Fruit fly (Drosophila melanogaster) whole organism, prepupa: ENCODE data around the gene Dyro.

Experiments
- Blimp-1 ChIP-seq: fragments of 200-800 bp; sonication (Bioruptor generic); optimal IDR thresholded peaks from 3 replicates; lab custom pipeline; 2017; ENCODE audit warnings: missing biosample characterization, missing genetic modification characterization, mild to moderate bottlenecking, moderate library complexity, missing genetic modification reagents
- CG10669 ChIP-seq: fragments of 200-800 bp; sonication (Bioruptor generic); optimal IDR thresholded peaks from 3 replicates; lab custom pipeline; 2018; ENCODE audit warnings: missing biosample characterization, mild to moderate bottlenecking, missing genetic modification characterization, moderate library complexity
- CG11294 ChIP-seq: fragments of 200-800 bp; sonication (Bioruptor generic); IDR thresholded peaks from 2 replicates; pipeline ENCODE4 v1.3.6; 2022; ENCODE audit warnings: missing biosample characterization, missing genetic modification characterization
- CG11762 ChIP-seq: fragments of 200-800 bp; sonication (Bioruptor generic); optimal IDR thresholded peaks from 3 replicates; lab custom pipeline; 2016; ENCODE audit warnings: missing biosample characterization, missing genetic modification characterization; ENCODE audit not compliant: insufficient read depth
- CG15336 ChIP-seq: fragments of 200-800 bp; sonication (Bioruptor generic); IDR thresholded peaks from 2 replicates; pipeline ENCODE4 v1.3.6; 2022; ENCODE audit warnings: missing biosample characterization, missing genetic modification characterization
- CG1621 ChIP-seq: fragments of 200-800 bp; sonication (Bioruptor generic); optimal IDR thresholded peaks from 3 replicates; lab custom pipeline; 2018; ENCODE audit warnings: missing biosample characterization, mild to moderate bottlenecking, missing genetic modification characterization
- CG16779 ChIP-seq: fragments of 200-800 bp; sonication (Bioruptor generic); optimal IDR thresholded peaks from 3 replicates; lab custom pipeline; 2017; ENCODE audit warnings: missing biosample characterization, mild to moderate bottlenecking, missing genetic modification characterization
- CG31627 ChIP-seq: fragments of 200-800 bp; sonication (Bioruptor generic); optimal IDR thresholded peaks from 3 replicates; lab custom pipeline; 2016; ENCODE audit warnings: missing biosample characterization, missing genetic modification characterization
- CG32006 ChIP-seq: fragments of 200-800 bp; sonication (Bioruptor generic); optimal IDR thresholded peaks from 3 replicates; lab custom pipeline; 2017; ENCODE audit warnings: missing biosample characterization, mild to moderate bottlenecking, missing genetic modification characterization
- CG34406 ChIP-seq: fragments of 200-800 bp; sonication (Bioruptor generic); optimal IDR thresholded peaks from 3 replicates; lab custom pipeline; 2016; ENCODE audit warnings: missing biosample characterization, missing genetic modification characterization
- CG3919 ChIP-seq: fragments of 200-800 bp; sonication (Bioruptor generic); optimal IDR thresholded peaks from 3 replicates; lab custom pipeline; 2016; ENCODE audit warnings: missing biosample characterization, missing genetic modification characterization
- CG6276 ChIP-seq: fragments of 200-800 bp; sonication (Bioruptor generic); optimal IDR thresholded peaks from 2 replicates; lab custom pipeline; 2017; ENCODE audit warnings: missing biosample characterization, mild to moderate bottlenecking, missing genetic modification characterization
- CG6792 ChIP-seq: fragments of 200-800 bp; sonication (Bioruptor generic); optimal IDR thresholded peaks from 3 replicates; lab custom pipeline; 2016; ENCODE audit warnings: missing biosample characterization, missing genetic modification characterization
- CG6854 ChIP-seq: fragments of 200-800 bp; sonication (Bioruptor generic); optimal IDR thresholded peaks from 2 replicates; lab custom pipeline; 2017; ENCODE audit warnings: missing biosample characterization, mild to moderate bottlenecking, missing genetic modification characterization
- CG7368 ChIP-seq: fragments of 200-800 bp; sonication (Bioruptor generic); optimal IDR thresholded peaks from 3 replicates; lab custom pipeline; 2016; ENCODE audit warnings: missing biosample characterization, missing genetic modification characterization
- CG8119 ChIP-seq: fragments of 200-800 bp; sonication (Bioruptor generic); IDR thresholded peaks from 3 replicates; pipeline ENCODE4 v1.3.6; 2022; ENCODE audit warnings: missing biosample characterization, missing genetic modification characterization
- CG8319 ChIP-seq: fragments of 200-800 bp; sonication (Bioruptor generic); optimal IDR thresholded peaks from 3 replicates; lab custom pipeline; 2016; ENCODE audit warnings: missing biosample characterization, missing genetic modification characterization
- CG9139 ChIP-seq: fragments of 200-800 bp; sonication (Bioruptor generic); optimal IDR thresholded peaks from 3 replicates; lab custom pipeline; 2017; ENCODE audit warnings: missing biosample characterization, mild to moderate bottlenecking, missing genetic modification characterization
- Eip75B ChIP-seq: fragments of 200-800 bp; sonication (Bioruptor generic); optimal IDR thresholded peaks from 3 replicates; lab custom pipeline; 2016; ENCODE audit warnings: missing biosample characterization, missing genetic modification characterization
- Eip93F ChIP-seq: fragments of 200-800 bp; sonication (Bioruptor generic); optimal IDR thresholded peaks from 2 replicates; lab custom pipeline; 2016; ENCODE audit warnings: missing biosample characterization, mild to moderate bottlenecking, missing genetic modification characterization
- Ets21C ChIP-seq: fragments of 200-800 bp; sonication (Bioruptor generic); optimal IDR thresholded peaks from 3 replicates; lab custom pipeline; 2016; ENCODE audit warnings: missing biosample characterization, missing genetic modification characterization
- Ets96B ChIP-seq: fragments of 200-800 bp; optimal IDR thresholded peaks from 2 replicates; lab custom pipeline; 2019; ENCODE audit warnings: missing biosample characterization, mild to moderate bottlenecking, missing genetic modification characterization, moderate library complexity
- Gug ChIP-seq: fragments of 200-800 bp; sonication (Bioruptor generic); IDR thresholded peaks from 2 replicates; pipeline ENCODE4 v1.3.6; 2022; ENCODE audit warnings: missing biosample characterization, missing genetic modification characterization
- Hr38 ChIP-seq: sonication (Bioruptor generic); optimal IDR thresholded peaks from 2 replicates; lab custom pipeline; 2016; ENCODE audit warnings: missing biosample characterization, missing genetic modification characterization
- Hr4 ChIP-seq: fragments of 200-800 bp; sonication (Bioruptor generic); optimal IDR thresholded peaks from 3 replicates; lab custom pipeline; 2016; ENCODE audit warnings: missing biosample characterization, missing genetic modification characterization
- Met ChIP-seq: fragments of 200-800 bp; sonication (Bioruptor generic); optimal IDR thresholded peaks from 3 replicates; lab custom pipeline; 2016; ENCODE audit warnings: missing biosample characterization, missing genetic modification characterization
- OdsH ChIP-seq: fragments of 200-800 bp; sonication (Bioruptor generic); optimal IDR thresholded peaks from 3 replicates; lab custom pipeline; 2016; ENCODE audit warnings: missing biosample characterization, missing genetic modification characterization
- Smox ChIP-seq: fragments of 200-800 bp; sonication (Bioruptor generic); optimal IDR thresholded peaks from 3 replicates; lab custom pipeline; 2016; ENCODE audit warnings: missing biosample characterization, missing genetic modification characterization
- Sox102F ChIP-seq: fragments of 200-800 bp; sonication (Bioruptor generic); optimal IDR thresholded peaks from 2 replicates; lab custom pipeline; 2016; ENCODE audit warnings: missing biosample characterization, mild to moderate bottlenecking, missing genetic modification characterization
- Sox15 ChIP-seq: fragments of 200-800 bp; sonication (Bioruptor generic); optimal IDR thresholded peaks from 3 replicates; lab custom pipeline; 2016; ENCODE audit warnings: missing biosample characterization, missing genetic modification characterization
- achi ChIP-seq: fragments of 200-800 bp; sonication (Bioruptor generic); optimal IDR thresholded peaks from 3 replicates; lab custom pipeline; 2016; ENCODE audit warnings: missing biosample characterization, missing genetic modification characterization
- dsx ChIP-seq: fragments of 200-800 bp; optimal IDR thresholded peaks from 3 replicates; lab custom pipeline; 2019; ENCODE audit warnings: missing biosample characterization, mild to moderate bottlenecking, missing genetic modification characterization, moderate library complexity; ENCODE audit not compliant: poor library complexity, severe bottlenecking
- eg ChIP-seq: fragments of 200-800 bp; sonication (Bioruptor generic); IDR thresholded peaks from 3 replicates; pipeline ENCODE4 v1.3.6; 2022; ENCODE audit warnings: missing biosample characterization, missing genetic modification characterization
- esn ChIP-seq: fragments of 200-800 bp; sonication (Bioruptor generic); optimal IDR thresholded peaks from 2 replicates; lab custom pipeline; 2016; ENCODE audit warnings: missing biosample characterization, mild to moderate bottlenecking, missing genetic modification characterization, moderate library complexity
- fd59A ChIP-seq: fragments of 200-800 bp; sonication (Bioruptor generic); optimal IDR thresholded peaks from 2 replicates; lab custom pipeline; 2017; ENCODE audit warnings: missing biosample characterization, mild to moderate bottlenecking, missing genetic modification characterization, missing genetic modification reagents
- fd85E ChIP-seq: fragments of 200-800 bp; sonication (Bioruptor generic); optimal IDR thresholded peaks from 3 replicates; lab custom pipeline; 2016; ENCODE audit warnings: missing biosample characterization, missing genetic modification characterization
- fkh ChIP-seq: fragments of 200-800 bp; sonication (Bioruptor generic); optimal IDR thresholded peaks from 3 replicates; lab custom pipeline; 2017; ENCODE audit warnings: missing biosample characterization, mild to moderate bottlenecking, missing genetic modification characterization, moderate library complexity
- lz ChIP-seq: fragments of 200-800 bp; sonication (Bioruptor generic); optimal IDR thresholded peaks from 3 replicates; lab custom pipeline; 2016; ENCODE audit warnings: missing biosample characterization, missing genetic modification characterization
- net ChIP-seq: fragments of 200-800 bp; sonication (Bioruptor generic); optimal IDR thresholded peaks from 3 replicates; lab custom pipeline; 2016; ENCODE audit warnings: missing biosample characterization, missing genetic modification characterization
- pdm3 ChIP-seq: fragments of 200-800 bp; sonication (Bioruptor generic); optimal IDR thresholded peaks from 3 replicates; lab custom pipeline; 2016; ENCODE audit warnings: missing biosample characterization, missing genetic modification characterization
- salr ChIP-seq, 2 experiments: fragments of 200-800 bp; sonication (Bioruptor generic); optimal IDR thresholded peaks; 3 replicates each; lab custom pipeline; 2016 to 2018; ENCODE audit warnings: missing biosample characterization in 2 of 2, missing genetic modification characterization in 2 of 2, mild to moderate bottlenecking in 1 of 2
- spab ChIP-seq: fragments of 200-800 bp; sonication (Bioruptor generic); optimal IDR thresholded peaks from 2 replicates; lab custom pipeline; 2017; ENCODE audit warnings: missing biosample characterization, mild to moderate bottlenecking, missing genetic modification characterization, missing genetic modification reagents
- ss ChIP-seq, 2 experiments: fragments of 200-800 bp; sonication (Bioruptor generic); optimal IDR thresholded peaks; 2 replicates in 1 of 2; 3 replicates in 1 of 2; lab custom pipeline; 2017 to 2018; ENCODE audit warnings: mild to moderate bottlenecking in 2 of 2, missing biosample characterization in 2 of 2, missing genetic modification characterization in 2 of 2, moderate library complexity in 1 of 2
- svp ChIP-seq: fragments of 200-800 bp; sonication (Bioruptor generic); peaks from one replicate; lab custom pipeline; 2016; ENCODE audit warnings: missing biosample characterization, missing genetic modification characterization
- topi ChIP-seq: fragments of 200-800 bp; sonication (Bioruptor generic); optimal IDR thresholded peaks from 3 replicates; lab custom pipeline; 2016; ENCODE audit warnings: missing biosample characterization, missing genetic modification characterization
- vri ChIP-seq: fragments of 200-800 bp; sonication (Bioruptor generic); optimal IDR thresholded peaks from 3 replicates; lab custom pipeline; 2016; ENCODE audit warnings: missing biosample characterization, mild to moderate bottlenecking, missing genetic modification characterization

The Dyro gene

DNA sequence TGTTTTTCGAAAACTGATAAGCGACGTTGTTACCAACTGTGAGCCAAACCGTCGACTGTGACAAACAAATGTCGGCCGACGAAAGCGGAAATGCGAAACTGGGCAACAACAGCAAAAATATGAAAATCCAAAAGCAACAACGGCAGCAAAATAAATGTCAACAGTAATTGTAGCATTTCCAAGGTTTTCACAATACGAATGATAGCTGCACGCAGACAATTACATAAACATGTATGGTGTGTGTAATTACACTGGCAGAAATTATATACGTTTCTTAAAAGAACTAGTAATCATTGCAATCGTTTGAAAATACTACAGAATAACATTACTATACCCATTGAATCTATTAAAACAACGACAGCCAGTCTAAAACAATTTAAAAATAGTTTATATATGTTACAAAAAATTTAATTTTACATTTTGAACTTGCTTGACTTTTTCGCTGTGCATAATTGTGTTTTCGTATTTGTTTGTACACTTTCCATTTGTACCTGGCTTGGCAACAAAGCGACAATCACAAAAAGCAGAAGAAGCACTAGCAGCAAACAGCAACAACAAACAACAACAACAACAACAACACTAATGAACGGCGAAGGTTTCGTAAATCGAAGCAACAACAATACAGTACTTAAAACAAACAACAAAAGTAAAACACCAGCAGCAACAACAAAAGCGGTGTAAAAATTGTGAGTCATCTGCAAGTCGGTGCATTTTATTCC lies 34.8 kb downstream of the Dyro start (continued):
- peak; percentile 79 for TF ChIP-seq CG11294
- no peak for TF ChIP-seq fd59A
- no peak for TF ChIP-seq vri
- TF ChIP-seq Eip93F (GFP tag; lab: Kevin White, UChicago) = peak; percentile 28
- TF ChIP-seq pdm3 (GFP tag; lab: Kevin White, UChicago) = peak; percentile 79
- TF ChIP-seq CG9139 (GFP tag; lab: Kevin White, UChicago) = no peak
- peak; percentile 72 for TF ChIP-seq Ets96B (tag; lab: Kevin White, UChicago)
- no peak for TF ChIP-seq ss (GFP tag; optimal IDR thresholded peaks at IDR 0.05; lab: Kevin White, UChicago)
- TF ChIP-seq dsx (GFP tag; lab: Kevin White, UChicago) = no peak
- no peak for TF ChIP-seq achi (GFP tag; lab: Kevin White, UChicago)
- TF ChIP-seq CG6792 (GFP tag; lab: Kevin White, UChicago) = peak; percentile 37
- no peak for TF ChIP-seq Hr38 (GFP tag; lab: Kevin White, UChicago)
- peak; percentile 23; the same call in 1 of the 2 replicates for TF ChIP-seq Gug
- TF ChIP-seq esn (GFP tag; lab: Kevin White, UChicago) = peak; percentile 72
- peak; percentile 34 for TF ChIP-seq Ets21C
- TF ChIP-seq CG1621 = peak; percentile 34
- no peak for TF ChIP-seq spab (GFP tag; lab: Kevin White, UChicago)
- TF ChIP-seq CG32006 (GFP tag; lab: Kevin White, UChicago) = no peak
- no peak for TF ChIP-seq CG6854 (GFP tag; lab: Kevin White, UChicago)
- no peak for TF ChIP-seq Sox102F (GFP tag; lab: Kevin White, UChicago)
- TF ChIP-seq CG15336 (GFP tag; lab: Robert Waterston, UW) = peak; percentile 69
- TF ChIP-seq, all 60 proteins: peak for 37

DNA sequence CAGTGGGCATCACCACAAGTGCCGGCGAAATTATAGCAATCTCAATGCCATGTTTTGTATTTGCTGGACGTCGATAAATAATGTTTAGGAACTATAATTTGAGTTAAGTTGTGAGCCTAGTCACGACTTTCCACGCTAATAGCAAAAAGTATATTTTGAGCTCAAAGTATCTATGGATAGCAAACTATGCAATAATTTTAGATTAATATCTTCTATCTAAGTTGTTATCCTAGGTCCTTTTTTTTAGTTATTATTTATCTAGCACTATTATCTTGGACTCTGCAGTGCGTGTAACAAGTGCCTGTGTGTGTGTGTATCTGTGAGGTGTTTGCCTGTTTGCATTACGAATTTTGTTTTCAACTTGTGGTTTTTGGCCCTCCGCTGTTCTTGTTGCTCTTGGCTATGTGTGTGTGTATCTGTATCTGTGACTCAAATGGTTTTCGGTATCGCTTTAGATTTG lies 35.4 kb downstream of the Dyro start:
- TF ChIP-seq Hr4 (GFP tag; lab: Kevin White, UChicago) (peak; percentile 22), fd85E (no peak), fkh (peak; percentile 81), Met (GFP tag; lab: Kevin White, UChicago) (no peak), Eip75B (GFP tag; lab: Kevin White, UChicago) (peak; percentile 41), CG32006 (GFP tag; lab: Kevin White, UChicago) (peak; percentile 23), CG3919 (no peak), OdsH (GFP tag; lab: Kevin White, UChicago) (peak; percentile 44), pdm3 (GFP tag; lab: Kevin White, UChicago) (peak; percentile 44), Blimp-1 (GFP tag; lab: Kevin White, UChicago) (no peak), CG10669 (GFP tag; lab: Kevin White, UChicago) (peak; percentile 26), net (GFP tag; lab: Kevin White, UChicago) (no peak), topi (no peak), salr (GFP tag; optimal IDR thresholded peaks at IDR 0.05; lab: Kevin White, UChicago) (peak in 1 of 2 experiments; percentile 8), Ets21C (peak; percentile 1), Smox (GFP tag; lab: Kevin White, UChicago) (no peak), eg (GFP tag; lab: Robert Waterston, UW) (0 out of 3 replicates have a peak, but pooled peaks have one; percentile 4), Sox102F (GFP tag; lab: Kevin White, UChicago) (peak; percentile 39), CG6854 (GFP tag; lab: Kevin White, UChicago) (no peak), Gug (0 out of 2 replicates have a peak, but pooled peaks have one; percentile 9), Sox15 (GFP tag; lab: Kevin White, UChicago) (no peak), CG34406 (GFP tag; lab: Kevin White, UChicago) (peak; percentile 20), CG6276 (no peak), spab (GFP tag; lab: Kevin White, UChicago) (peak; percentile 7), CG11294 (no peak), CG16779 (tag; lab: Kevin White, UChicago) (no peak), fd59A (no peak), CG1621 (no peak), CG8319 (GFP tag; lab: Kevin White, UChicago) (peak; percentile 18), CG15336 (GFP tag; lab: Robert Waterston, UW) (peak; percentile 52; the same call in 1 of the 2 replicates), achi (GFP tag; lab: Kevin White, UChicago) (peak; percentile 23), lz (GFP tag; lab: Kevin White, UChicago) (peak; percentile 25), svp (no peak), CG8119 (GFP tag; lab: Robert Waterston, UW) (peak; percentile 40; the same call in 1 of the 3 replicates), CG7368 (GFP tag; lab: Kevin White, UChicago) (no peak), CG11762 (GFP tag; lab: Kevin White, UChicago) (no peak), CG31627 (GFP tag; lab: Kevin White, UChicago) (peak; percentile 16)
